Fruit fly (Drosophila melanogaster) whole organism, embryonic: ENCODE measurements around the gene CG8630.

Experiments used
- Adf1 ChIP-seq: fragments of 200-800 bp; sonication (Bioruptor generic); IDR thresholded peaks from 2 replicates; pipeline ENCODE4 v1.3.6; 2022; ENCODE audit warnings: missing biosample characterization, missing genetic modification characterization
- Atf6 ChIP-seq: fragments of 200-800 bp; sonication (Bioruptor generic); IDR thresholded peaks from 2 replicates; pipeline ENCODE4 v1.3.6; 2022; ENCODE audit warnings: missing biosample characterization, missing genetic modification characterization
- C15 ChIP-seq: fragments of 200-800 bp; sonication (Bioruptor generic); IDR thresholded peaks from 3 replicates; pipeline ENCODE4 v1.3.6; 2022; ENCODE audit warnings: missing biosample characterization, missing genetic modification characterization
- CG10979 ChIP-seq: fragments of 200-800 bp; sonication (Bioruptor generic); optimal IDR thresholded peaks from 2 replicates; lab custom pipeline; 2018; ENCODE audit warnings: missing biosample characterization, mild to moderate bottlenecking, missing genetic modification characterization, moderate library complexity
- CG11247 ChIP-seq: fragments of 200-800 bp; sonication (Bioruptor generic); IDR thresholded peaks from 2 replicates; pipeline ENCODE4 v1.3.6; 2022; ENCODE audit warnings: missing biosample characterization, missing genetic modification characterization
- CG11456 ChIP-seq: fragments of 200-800 bp; sonication (Bioruptor generic); IDR thresholded peaks from 3 replicates; pipeline ENCODE4 v1.3.6; 2022; ENCODE audit warnings: missing biosample characterization, missing genetic modification characterization
- CG12236 ChIP-seq: fragments of 200-800 bp; sonication (Bioruptor generic); optimal IDR thresholded peaks from 2 replicates; lab custom pipeline; 2016; ENCODE audit warnings: missing biosample characterization, missing genetic modification characterization
- CG12769 ChIP-seq: fragments of 200-800 bp; sonication (Bioruptor generic); optimal IDR thresholded peaks from 2 replicates; lab custom pipeline; 2019; ENCODE audit warnings: missing biosample characterization, mild to moderate bottlenecking, missing genetic modification characterization, moderate library complexity
- CG13123 ChIP-seq: fragments of 200-800 bp; sonication (Bioruptor generic); optimal IDR thresholded peaks from 2 replicates; lab custom pipeline; 2016; ENCODE audit warnings: missing biosample characterization, missing genetic modification characterization
- CG1602 ChIP-seq: fragments of 200-800 bp; sonication (Bioruptor generic); optimal IDR thresholded peaks from 3 replicates; lab custom pipeline; 2016; ENCODE audit warnings: missing biosample characterization, missing genetic modification characterization
- CG16863 ChIP-seq: fragments of 200-800 bp; sonication (Bioruptor generic); optimal IDR thresholded peaks from 3 replicates; lab custom pipeline; 2016; ENCODE audit warnings: missing biosample characterization, missing genetic modification characterization
- CG17328 ChIP-seq: fragments of 200-800 bp; sonication (Bioruptor generic); IDR thresholded peaks from 2 replicates; pipeline ENCODE4 v1.3.6; 2022; ENCODE audit warnings: missing biosample characterization, missing genetic modification characterization
- CG2120 ChIP-seq: fragments of 200-800 bp; sonication (Bioruptor generic); optimal IDR thresholded peaks from 3 replicates; lab custom pipeline; 2016; ENCODE audit warnings: missing biosample characterization, missing genetic modification characterization
- CG2199 ChIP-seq: fragments of 200-800 bp; sonication (Bioruptor generic); IDR thresholded peaks from 3 replicates; pipeline ENCODE4 v1.3.6; 2022; ENCODE audit warnings: missing biosample characterization, missing genetic modification characterization
- CG2875 ChIP-seq: fragments of 200-800 bp; sonication (Bioruptor generic); optimal IDR thresholded peaks from 2 replicates; lab custom pipeline; 2017; ENCODE audit warnings: missing biosample characterization, mild to moderate bottlenecking, missing genetic modification characterization, missing genetic modification reagents
- CG33557 ChIP-seq: fragments of 200-800 bp; sonication (Bioruptor generic); optimal IDR thresholded peaks from 2 replicates; lab custom pipeline; 2019; ENCODE audit warnings: missing biosample characterization, mild to moderate bottlenecking, missing genetic modification characterization, moderate library complexity
- CG4404 ChIP-seq: fragments of 200-800 bp; sonication (Bioruptor generic); IDR thresholded peaks from 2 replicates; pipeline ENCODE4 v1.3.6; 2022; ENCODE audit warnings: missing biosample characterization, missing genetic modification characterization
- CG6175 ChIP-seq: fragments of 200-800 bp; sonication (Bioruptor generic); IDR thresholded peaks from 3 replicates; pipeline ENCODE4 v1.3.6; 2022; ENCODE audit warnings: missing biosample characterization, missing genetic modification characterization
- CG6813 ChIP-seq: fragments of 200-800 bp; sonication (Bioruptor generic); optimal IDR thresholded peaks from 2 replicates; lab custom pipeline; 2017; ENCODE audit warnings: missing biosample characterization, missing genetic modification characterization, mild to moderate bottlenecking, moderate library complexity, missing genetic modification reagents
- CG7963 ChIP-seq: fragments of 200-800 bp; sonication (Bioruptor generic); IDR thresholded peaks from 3 replicates; pipeline ENCODE4 v1.3.6; 2022; ENCODE audit warnings: missing biosample characterization, missing genetic modification characterization; ENCODE audit not compliant: partially characterized antibody
- CG8359 ChIP-seq: fragments of 200-800 bp; sonication (Bioruptor generic); optimal IDR thresholded peaks from 2 replicates; lab custom pipeline; 2017; ENCODE audit warnings: missing biosample characterization, mild to moderate bottlenecking, missing genetic modification characterization, borderline replicate concordance
- CG8924 ChIP-seq: fragments of 200-800 bp; optimal IDR thresholded peaks from 3 replicates; lab custom pipeline; 2019; ENCODE audit warnings: missing biosample characterization, mild to moderate bottlenecking, missing genetic modification characterization, moderate library complexity
- CG9932 ChIP-seq: fragments of 200-800 bp; sonication (Bioruptor generic); IDR thresholded peaks from 2 replicates; pipeline ENCODE4 v1.3.6; 2022; ENCODE audit warnings: missing biosample characterization, missing genetic modification characterization
- Dll ChIP-seq: fragments of 200-800 bp; sonication (Bioruptor generic); IDR thresholded peaks from 4 replicates; pipeline ENCODE4 v1.3.6; 2022; ENCODE audit warnings: missing biosample characterization, missing genetic modification characterization; ENCODE audit not compliant: partially characterized antibody
- Drgx ChIP-seq: fragments of 200-800 bp; sonication (Bioruptor generic); IDR thresholded peaks from 2 replicates; pipeline ENCODE4 v1.3.6; 2022; ENCODE audit warnings: missing biosample characterization, missing genetic modification characterization
- E2f1 ChIP-seq: fragments of 200-800 bp; sonication (Bioruptor generic); IDR thresholded peaks from 2 replicates; pipeline ENCODE4 v1.3.6; 2022; ENCODE audit warnings: missing biosample characterization, missing genetic modification characterization
- Ets97D ChIP-seq: fragments of 200-800 bp; sonication (Bioruptor generic); optimal IDR thresholded peaks from 3 replicates; lab custom pipeline; 2016; ENCODE audit warnings: missing biosample characterization, missing genetic modification characterization
- Gug ChIP-seq: fragments of 200-800 bp; sonication (Bioruptor generic); IDR thresholded peaks from 4 replicates; pipeline ENCODE4 v1.3.6; 2022; ENCODE audit warnings: missing biosample characterization, missing genetic modification characterization
- Lhr ChIP-seq: fragments of 200-800 bp; sonication (Bioruptor generic); optimal IDR thresholded peaks from 3 replicates; lab custom pipeline; 2017; ENCODE audit warnings: mild to moderate bottlenecking, missing biosample characterization, missing genetic modification reagents, missing genetic modification characterization
- Myb ChIP-seq: fragments of 200-800 bp; sonication (Bioruptor generic); optimal IDR thresholded peaks from 2 replicates; lab custom pipeline; 2016; ENCODE audit warnings: missing biosample characterization, missing genetic modification characterization
- NFAT ChIP-seq: fragments of 200-800 bp; sonication (Bioruptor generic); IDR thresholded peaks from 2 replicates; pipeline ENCODE4 v1.3.6; 2022; ENCODE audit warnings: missing biosample characterization, missing genetic modification characterization
- al ChIP-seq: fragments of 200-800 bp; sonication (Bioruptor generic); IDR thresholded peaks from 2 replicates; pipeline ENCODE4 v1.3.6; 2022; ENCODE audit warnings: missing biosample characterization, missing genetic modification characterization
- chif ChIP-seq, 2 experiments: fragments of 200-800 bp; sonication (Bioruptor generic); optimal IDR thresholded peaks; 3 replicates each; lab custom pipeline; 2016; ENCODE audit warnings: missing biosample characterization in 2 of 2, missing genetic modification characterization in 2 of 2
- dm ChIP-seq: fragments of 200-800 bp; sonication (Bioruptor generic); optimal IDR thresholded peaks from 3 replicates; lab custom pipeline; 2016; ENCODE audit warnings: missing biosample characterization, missing genetic modification characterization
- fru ChIP-seq: fragments of >200 bp; optimal IDR thresholded peaks from 2 replicates; lab custom pipeline; 2017
- fu2 ChIP-seq: fragments of 200-800 bp; sonication (Bioruptor generic); optimal IDR thresholded peaks from 2 replicates; lab custom pipeline; 2016; ENCODE audit warnings: missing biosample characterization, missing genetic modification characterization
- grau ChIP-seq: fragments of 200-800 bp; optimal IDR thresholded peaks from 3 replicates; lab custom pipeline; 2019; ENCODE audit warnings: missing biosample characterization, mild to moderate bottlenecking, missing genetic modification characterization, moderate library complexity
- gsb ChIP-seq: fragments of 200-800 bp; sonication (Bioruptor generic); IDR thresholded peaks from 2 replicates; pipeline ENCODE4 v1.3.6; 2022; ENCODE audit warnings: missing biosample characterization, missing genetic modification characterization
- klu ChIP-seq: fragments of 200-800 bp; sonication (Bioruptor generic); IDR thresholded peaks from 2 replicates; pipeline ENCODE4 v1.3.6; 2022; ENCODE audit warnings: missing biosample characterization, missing genetic modification characterization
- kni ChIP-seq: fragments of 200-800 bp; sonication (Bioruptor generic); optimal IDR thresholded peaks from 3 replicates; lab custom pipeline; 2017; ENCODE audit warnings: mild to moderate bottlenecking, missing biosample characterization, missing genetic modification reagents, missing genetic modification characterization
- lab ChIP-seq: fragments of 200-800 bp; sonication (Bioruptor generic); optimal IDR thresholded peaks from 3 replicates; lab custom pipeline; 2017; ENCODE audit warnings: missing biosample characterization, missing genetic modification characterization, mild to moderate bottlenecking, moderate library complexity, missing genetic modification reagents
- lov ChIP-seq, 2 experiments: fragments of 200-800 bp in 1 of 2; fragments of >200 bp in 1 of 2; sonication (Bioruptor generic) in 1 of 2; IDR thresholded peaks in 1 of 2; optimal IDR thresholded peaks in 1 of 2; 2 replicates in 1 of 2; 3 replicates in 1 of 2; pipeline versions ENCODE4 v1.3.6 to Lab custom; 2017 to 2022; ENCODE audit warnings: missing biosample characterization in 1 of 2, missing genetic modification characterization in 1 of 2
- ranshi ChIP-seq: fragments of 200-800 bp; sonication (Bioruptor generic); IDR thresholded peaks from 2 replicates; pipeline ENCODE4 v1.3.6; 2022; ENCODE audit warnings: missing biosample characterization, missing genetic modification characterization
- scrt ChIP-seq: fragments of 200-800 bp; sonication (Bioruptor generic); optimal IDR thresholded peaks from 2 replicates; lab custom pipeline; 2018; ENCODE audit warnings: missing biosample characterization, mild to moderate bottlenecking, missing genetic modification characterization, moderate library complexity
- seq ChIP-seq: fragments of 200-800 bp; sonication (Bioruptor generic); IDR thresholded peaks from 2 replicates; pipeline ENCODE4 v1.3.6; 2022; ENCODE audit warnings: missing biosample characterization, missing genetic modification characterization
- sisA ChIP-seq: fragments of 200-800 bp; sonication (Bioruptor generic); IDR thresholded peaks from 2 replicates; pipeline ENCODE4 v1.3.6; 2022; ENCODE audit warnings: missing biosample characterization, missing genetic modification characterization
- sob ChIP-seq: fragments of 200-800 bp; sonication (Bioruptor generic); IDR thresholded peaks from 2 replicates; pipeline ENCODE4 v1.3.6; 2022; ENCODE audit warnings: missing biosample characterization, missing genetic modification characterization
- sug ChIP-seq: fragments of 200-800 bp; optimal IDR thresholded peaks from 2 replicates; lab custom pipeline; 2019; ENCODE audit warnings: missing biosample characterization, mild to moderate bottlenecking, missing genetic modification characterization, moderate library complexity
- wek ChIP-seq: fragments of 200-800 bp; sonication (Bioruptor generic); optimal IDR thresholded peaks from 3 replicates; lab custom pipeline; 2018; ENCODE audit warnings: missing biosample characterization, mild to moderate bottlenecking, missing genetic modification characterization, moderate library complexity

Gene CG8630

DNA sequence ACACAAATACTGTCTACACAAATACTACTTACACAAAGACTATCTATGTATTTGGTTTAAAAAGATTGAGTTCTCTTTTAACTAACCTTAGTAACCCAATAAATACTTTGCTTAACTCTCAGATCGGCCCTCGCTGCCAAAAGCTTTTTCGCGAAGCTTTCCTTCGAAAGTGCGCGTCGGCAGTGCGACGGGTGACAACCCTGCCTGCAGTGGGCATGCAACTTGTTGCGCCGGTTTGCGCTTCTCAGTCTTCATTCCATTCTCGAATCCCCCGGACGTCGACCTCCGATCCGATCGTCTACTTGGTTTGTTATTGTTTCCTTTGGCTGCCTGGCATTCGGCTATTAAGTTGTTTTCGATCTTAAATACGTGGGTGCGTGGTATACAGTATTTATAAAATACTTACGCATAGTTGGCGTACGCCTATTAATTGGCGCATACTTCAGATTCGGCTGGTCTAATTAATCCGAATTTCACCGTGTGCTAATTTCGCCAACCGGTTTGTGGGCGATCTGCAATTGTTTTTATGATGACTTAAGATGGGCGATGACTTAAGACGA, 19.3 kb upstream of the CG8630 start, which contains the start of gene CG11686 (continued):
- TF ChIP-seq Drgx (GFP tag; lab: Robert Waterston, UW) (0 out of 2 replicates have a peak, but pooled peaks have one; percentile 20), Adf1 (GFP tag; lab: Robert Waterston, UW) (peak; percentile 11; the same call in 1 of the 2 replicates), grau (tag; lab: Kevin White, UChicago) (peak; percentile 18), sob (GFP tag; lab: Robert Waterston, UW) (0 out of 2 replicates have a peak, but pooled peaks have one; percentile 17), CG17328 (GFP tag; lab: Robert Waterston, UW) (peak; percentile 38; the same call in 1 of the 2 replicates), ranshi (GFP tag; lab: Robert Waterston, UW) (no peak), CG1602 (GFP tag; lab: Kevin White, UChicago) (no peak), chif (GFP tag; optimal IDR thresholded peaks at IDR 0.05; lab: Kevin White, UChicago) (no peak), wek (GFP tag; lab: Kevin White, UChicago) (peak; percentile 23), fu2 (GFP tag; lab: Kevin White, UChicago) (no peak), Dll (GFP tag; lab: Robert Waterston, UW) (0 out of 4 replicates have a peak, but pooled peaks have one; percentile 20), sisA (GFP tag; lab: Robert Waterston, UW) (no peak), CG2875 (GFP tag; lab: Kevin White, UChicago) (peak; percentile 9), CG7963 (GFP tag; lab: Robert Waterston, UW) (peak; percentile 25; the same call in 1 of the 3 replicates), Myb (GFP tag; lab: Kevin White, UChicago) (no peak), CG2120 (peak; percentile 48), fru (lab: Kevin White, UChicago) (no peak), CG12236 (GFP tag; lab: Kevin White, UChicago) (no peak), kni (peak; percentile 37), Atf6 (GFP tag; lab: Robert Waterston, UW) (0 out of 2 replicates have a peak, but pooled peaks have one; percentile 15), E2f1 (GFP tag; lab: Robert Waterston, UW) (peak; percentile 29; the same call in 1 of the 2 replicates), CG6175 (GFP tag; lab: Robert Waterston, UW) (peak; percentile 49; the same call in 1 of the 3 replicates), C15 (GFP tag; lab: Robert Waterston, UW) (no peak), CG10979 (tag; lab: Kevin White, UChicago) (peak; percentile 24), seq (0 out of 2 replicates have a peak, but pooled peaks have one; percentile 8), CG6813 (GFP tag; lab: Kevin White, UChicago) (peak; percentile 6)
- TF ChIP-seq, all 482 proteins: peak for 91

DNA sequence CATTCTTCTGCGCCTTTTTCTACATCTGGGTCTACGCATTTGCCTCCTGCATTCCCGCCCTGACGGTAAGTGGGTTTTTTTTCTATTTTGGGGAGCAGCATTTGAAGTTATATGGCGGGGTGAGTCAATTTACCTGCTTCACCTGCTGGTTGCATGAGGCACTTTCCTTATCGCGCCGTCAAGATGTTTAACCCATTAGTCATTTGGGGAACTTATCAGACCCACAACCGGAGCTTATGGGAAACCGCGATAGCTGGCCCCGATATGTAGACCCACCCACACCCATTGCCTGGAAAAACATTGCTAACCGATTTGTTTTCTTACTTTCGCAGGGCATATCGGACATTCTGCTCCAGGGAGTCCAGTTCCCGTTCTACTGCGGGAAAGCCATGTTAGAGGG, 17.8 kb upstream of the CG8630 start:
- no peak for TF ChIP-seq CG8924
- TF ChIP-seq grau (tag; lab: Kevin White, UChicago) = no peak
- no peak for TF ChIP-seq CG2199 (GFP tag; lab: Robert Waterston, UW)
- no peak for TF ChIP-seq CG8359 (GFP tag; lab: Kevin White, UChicago)
- TF ChIP-seq lab (GFP tag; lab: Kevin White, UChicago) = peak; percentile 50
- TF ChIP-seq CG33557 = no peak
- TF ChIP-seq Lhr (GFP tag; lab: Kevin White, UChicago) = no peak
- no peak for TF ChIP-seq CG4404 (GFP tag; lab: Robert Waterston, UW)
- TF ChIP-seq sug (tag; lab: Kevin White, UChicago) = peak; percentile 25
- TF ChIP-seq CG16863 (GFP tag; lab: Kevin White, UChicago) = no peak
- no peak for TF ChIP-seq dm (GFP tag; lab: Kevin White, UChicago)
- TF ChIP-seq CG11456 (GFP tag; lab: Robert Waterston, UW) = no peak
- no peak for TF ChIP-seq gsb (GFP tag; lab: Robert Waterston, UW)
- 0 out of 2 replicates have a peak, but pooled peaks have one; percentile 22 for TF ChIP-seq CG11247 (GFP tag; lab: Robert Waterston, UW)
- no peak for TF ChIP-seq lov (optimal IDR thresholded peaks at IDR 0.05; lab: Kevin White, UChicago)
- 0 out of 3 replicates have a peak, but pooled peaks have one; percentile 21 for TF ChIP-seq lov (GFP tag; IDR thresholded peaks at IDR 0.05; lab: Robert Waterston, UW)
- no peak for TF ChIP-seq al (GFP tag; lab: Robert Waterston, UW)
- peak; percentile 27; the same call in 1 of the 2 replicates for TF ChIP-seq NFAT (GFP tag; lab: Robert Waterston, UW)
- TF ChIP-seq Ets97D = no peak
- TF ChIP-seq scrt = no peak
- no peak for TF ChIP-seq klu (GFP tag; lab: Robert Waterston, UW)
- 0 out of 2 replicates have a peak, but pooled peaks have one; percentile 18 for TF ChIP-seq CG9932 (GFP tag; lab: Robert Waterston, UW)
- TF ChIP-seq CG13123 (GFP tag; lab: Kevin White, UChicago) = no peak
- no peak for TF ChIP-seq Gug (GFP tag; lab: Robert Waterston, UW)
- TF ChIP-seq CG12769 (tag; lab: Kevin White, UChicago) = no peak
